Fruit fly (Drosophila melanogaster): ENCODE results near the gene IFT46.

Gene IFT46

DNA sequence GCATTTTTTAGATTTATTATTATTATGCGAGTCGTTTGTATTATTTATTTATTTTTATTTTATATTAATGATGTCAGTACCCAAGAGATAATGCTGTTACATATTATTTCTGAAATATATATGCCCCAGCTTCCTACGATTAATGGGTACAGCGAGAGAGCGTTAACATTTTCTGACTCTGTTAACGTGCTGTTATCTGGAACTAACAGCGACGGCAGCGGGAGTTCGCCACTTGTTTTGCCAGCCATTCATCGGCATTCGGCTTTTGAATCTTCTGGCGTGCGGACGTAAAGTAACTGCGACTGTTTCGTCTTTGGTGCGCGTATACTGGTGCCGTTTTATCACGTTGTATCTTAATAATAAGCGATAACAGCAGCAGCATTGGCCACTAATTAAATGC lies 1.1 kb upstream of the IFT46 start, which contains the start of gene MESR3 (continued):
- TF ChIP-seq CG18262 (tag; optimal IDR thresholded peaks at IDR 0.05): peak; percentile 85
- TF ChIP-seq Spps (tag; optimal IDR thresholded peaks at IDR 0.05): peak; percentile 33
- TF ChIP-seq sc (optimal IDR thresholded peaks at IDR 0.05): no peak
- TF ChIP-seq sc (GFP tag; optimal IDR thresholded peaks at IDR 0.05): no peak
- TF ChIP-seq nerfin-2 (GFP tag; IDR thresholded peaks at IDR 0.05; ENCODE audit: partially characterized antibody): no peak
- no peak for TF ChIP-seq CG3838 (GFP tag; optimal IDR thresholded peaks at IDR 0.05)
- TF ChIP-seq Nf-YC (tag; optimal IDR thresholded peaks at IDR 0.05): peak; percentile 75
- peak; percentile 68 for TF ChIP-seq so (GFP tag; IDR thresholded peaks at IDR 0.05)
- TF ChIP-seq CG1024 (GFP tag; IDR thresholded peaks at IDR 0.05): peak; percentile 31; the same call in 1 of the 2 replicates
- no peak for TF ChIP-seq zf30C (GFP tag; optimal IDR thresholded peaks at IDR 0.05)
- no peak for TF ChIP-seq pb (GFP tag; optimal IDR thresholded peaks at IDR 0.05)
- TF ChIP-seq zen (tag; optimal IDR thresholded peaks at IDR 0.05): peak; percentile 37
- no peak for TF ChIP-seq CG43689 (GFP tag; IDR thresholded peaks at IDR 0.05)
- peak; percentile 28 for TF ChIP-seq Hey (tag; optimal IDR thresholded peaks at IDR 0.05)
- TF ChIP-seq Sox100B (GFP tag; optimal IDR thresholded peaks at IDR 0.05): no peak
- TF ChIP-seq CG6689 (GFP tag; IDR thresholded peaks at IDR 0.05): peak; percentile 70
- no peak for TF ChIP-seq hb (GFP tag; IDR thresholded peaks at IDR 0.05; ENCODE audit: partially characterized antibody)
- no peak for TF ChIP-seq NfI (GFP tag; optimal IDR thresholded peaks at IDR 0.05)
- TF ChIP-seq CG10366 (GFP tag; IDR thresholded peaks at IDR 0.05): peak; percentile 72
- TF ChIP-seq jing (GFP tag; optimal IDR thresholded peaks at IDR 0.05): no peak
- no peak for TF ChIP-seq Kr (GFP tag; optimal IDR thresholded peaks at IDR 0.05)
- TF ChIP-seq CG3163 (GFP tag; optimal IDR thresholded peaks at IDR 0.05): no peak
- peak; percentile 44 for TF ChIP-seq HHEX (GFP tag; optimal IDR thresholded peaks at IDR 0.05)
- TF ChIP-seq Poxn (GFP tag; IDR thresholded peaks at IDR 0.05): no peak
- TF ChIP-seq dmrt99B (tag; optimal IDR thresholded peaks at IDR 0.05): no peak
- peak; percentile 19; the same call in 1 of the 3 replicates for TF ChIP-seq zfh1 (GFP tag; IDR thresholded peaks at IDR 0.05)
- no peak for TF ChIP-seq CG8089 (GFP tag; optimal IDR thresholded peaks at IDR 0.05)
- TF ChIP-seq cwo (GFP tag; optimal IDR thresholded peaks at IDR 0.05): peak; percentile 80
- TF ChIP-seq CG6654 (GFP tag; optimal IDR thresholded peaks at IDR 0.05): no peak
- TF ChIP-seq Lim3 (GFP tag; IDR thresholded peaks at IDR 0.05): no peak
- peak; percentile 84 for TF ChIP-seq Meics (GFP tag; optimal IDR thresholded peaks at IDR 0.05)
- no peak; the same call in 1 of the 2 replicates for TF ChIP-seq CG9215 (GFP tag; IDR thresholded peaks at IDR 0.05)
- TF ChIP-seq CG12071 (GFP tag; optimal IDR thresholded peaks at IDR 0.05): peak; percentile 76
- TF ChIP-seq CG9437 (GFP tag; optimal IDR thresholded peaks at IDR 0.05): peak; percentile 3
- TF ChIP-seq pita (GFP tag; optimal IDR thresholded peaks at IDR 0.05): no peak
- peak; percentile 80 for TF ChIP-seq D19A (tag; optimal IDR thresholded peaks at IDR 0.05)
- TF ChIP-seq CG32772 (GFP tag; IDR thresholded peaks at IDR 0.05): peak; percentile 47
- TF ChIP-seq nau (GFP tag; optimal IDR thresholded peaks at IDR 0.05): no peak
- no peak for TF ChIP-seq D (optimal IDR thresholded peaks at IDR 0.05)
- TF ChIP-seq D (GFP tag; optimal IDR thresholded peaks at IDR 0.05): peak; percentile 39
- TF ChIP-seq CG4424 (GFP tag; optimal IDR thresholded peaks at IDR 0.05): peak; percentile 74
- TF ChIP-seq Mrtf (GFP tag; IDR thresholded peaks at IDR 0.05): peak; percentile 48; the same call in 1 of the 3 replicates
- TF ChIP-seq CG13123 (GFP tag; optimal IDR thresholded peaks at IDR 0.05): peak; percentile 51
- peak; percentile 73 for TF ChIP-seq ind (GFP tag; optimal IDR thresholded peaks at IDR 0.05)
- peak; percentile 60; the same call in 1 of the 2 replicates for TF ChIP-seq ttk (GFP tag; IDR thresholded peaks at IDR 0.05)
- TF ChIP-seq CG42726 (GFP tag; IDR thresholded peaks at IDR 0.05; ENCODE audit: partially characterized antibody): 0 out of 2 replicates have a peak, but pooled peaks have one; percentile 26
- no peak for TF ChIP-seq CG9876 (GFP tag; optimal IDR thresholded peaks at IDR 0.05)
- TF ChIP-seq CG6791 (GFP tag; IDR thresholded peaks at IDR 0.05; ENCODE audit: partially characterized antibody): no peak
- peak; percentile 71 for TF ChIP-seq CG14441 (GFP tag; IDR thresholded peaks at IDR 0.05)
- no peak for TF ChIP-seq Dip3 (GFP tag; optimal IDR thresholded peaks at IDR 0.05)
- no peak for TF ChIP-seq ham (GFP tag; IDR thresholded peaks at IDR 0.05)
- peak; percentile 89 for TF ChIP-seq lab (GFP tag; optimal IDR thresholded peaks at IDR 0.05)
